Fruit fly (Drosophila melanogaster) whole organism, wandering third instar larva: ENCODE data around the gene Prim2.

Source experiments
- Abd-B ChIP-seq: fragments of >200 bp; optimal IDR thresholded peaks from 2 replicates; lab custom pipeline; 2017; ENCODE audit warnings: missing biosample characterization, missing genetic modification characterization
- CG32264 ChIP-seq: fragments of 200-800 bp; sonication (Bioruptor generic); optimal IDR thresholded peaks from 2 replicates; lab custom pipeline; 2016; ENCODE audit warnings: missing biosample characterization, missing genetic modification characterization
- CG9705 ChIP-seq: fragments of 200-800 bp; sonication (Bioruptor generic); optimal IDR thresholded peaks from 2 replicates; lab custom pipeline; 2018; ENCODE audit warnings: missing biosample characterization, mild to moderate bottlenecking, missing genetic modification characterization
- CrebA ChIP-seq: fragments of 200-800 bp; sonication (Bioruptor generic); optimal IDR thresholded peaks from 2 replicates; lab custom pipeline; 2016; ENCODE audit warnings: missing biosample characterization, mild to moderate bottlenecking, missing genetic modification characterization, borderline replicate concordance
- Dfd ChIP-seq: fragments of >200 bp; optimal IDR thresholded peaks from 2 replicates; lab custom pipeline; 2017; ENCODE audit warnings: missing biosample characterization, missing genetic modification characterization
- Dif ChIP-seq: fragments of 200-275, 200-300 bp; sonication (Bioruptor generic); optimal IDR thresholded peaks from 2 replicates; lab custom pipeline; 2018; ENCODE audit warnings: missing biosample characterization, missing genetic modification characterization; ENCODE audit not compliant: partially characterized antibody
- HLH106 ChIP-seq: fragments of 200-800 bp; optimal IDR thresholded peaks from 3 replicates; lab custom pipeline; 2019; ENCODE audit warnings: missing biosample characterization, mild to moderate bottlenecking, missing genetic modification characterization, moderate library complexity
- Hnf4 ChIP-seq: fragments of 200-800 bp; sonication (Bioruptor generic); optimal IDR thresholded peaks from 2 replicates; lab custom pipeline; 2016; ENCODE audit warnings: missing biosample characterization, mild to moderate bottlenecking, missing genetic modification characterization
- Hr78 ChIP-seq: fragments of >200 bp; optimal IDR thresholded peaks from 2 replicates; lab custom pipeline; 2017; ENCODE audit warnings: missing biosample characterization, missing genetic modification characterization
- Hr83 ChIP-seq: fragments of 200-300 bp; sonication (Bioruptor generic); optimal IDR thresholded peaks from 2 replicates; lab custom pipeline; 2016; ENCODE audit warnings: missing biosample characterization, mild to moderate bottlenecking, missing genetic modification characterization, moderate library complexity; ENCODE audit not compliant: poor library complexity, severe bottlenecking
- Jra ChIP-seq: sonication (Bioruptor generic); optimal IDR thresholded peaks from 2 replicates; lab custom pipeline; 2016; ENCODE audit warnings: missing biosample characterization, missing genetic modification characterization
- Mio ChIP-seq: sonication (Bioruptor generic); optimal IDR thresholded peaks from 2 replicates; lab custom pipeline; 2016; ENCODE audit warnings: missing biosample characterization, missing genetic modification characterization
- Myc ChIP-seq: fragments of >200 bp; optimal IDR thresholded peaks from 2 replicates; lab custom pipeline; 2017
- N ChIP-seq: fragments of >200 bp; optimal IDR thresholded peaks from 2 replicates; lab custom pipeline; 2018; ENCODE audit warnings: missing biosample characterization, missing external identifiers, missing genetic modification characterization
- OdsH ChIP-seq: fragments of 200-800 bp; sonication (Bioruptor generic); optimal IDR thresholded peaks from 2 replicates; lab custom pipeline; 2016; ENCODE audit warnings: missing biosample characterization, mild to moderate bottlenecking, missing genetic modification characterization
- Rel ChIP-seq, 2 experiments: fragments of 200-800 bp; sonication (Bioruptor generic) in 1 of 2; optimal IDR thresholded peaks; 2 replicates in 1 of 2; 3 replicates in 1 of 2; lab custom pipeline; 2016 to 2019; ENCODE audit warnings: mild to moderate bottlenecking in 2 of 2, missing biosample characterization in 2 of 2, missing genetic modification characterization in 2 of 2, moderate library complexity in 1 of 2
- Sp1 ChIP-seq: fragments of 200-800 bp; sonication (Bioruptor generic); optimal IDR thresholded peaks from 3 replicates; lab custom pipeline; 2019; ENCODE audit warnings: missing biosample characterization, mild to moderate bottlenecking, missing genetic modification characterization, moderate library complexity
- Vsx2 ChIP-seq: fragments of 200-300, 225-300 bp; sonication (Bioruptor generic); optimal IDR thresholded peaks from 2 replicates; lab custom pipeline; 2018; ENCODE audit warnings: missing biosample characterization, missing genetic modification characterization; ENCODE audit not compliant: partially characterized antibody
- br ChIP-seq: fragments of 200-800 bp; sonication (Bioruptor generic); optimal IDR thresholded peaks from 2 replicates; lab custom pipeline; 2016; ENCODE audit warnings: missing biosample characterization, missing genetic modification characterization
- brk ChIP-seq: fragments of 200-800 bp; sonication (Bioruptor generic); optimal IDR thresholded peaks from 2 replicates; lab custom pipeline; 2016; ENCODE audit warnings: missing biosample characterization, mild to moderate bottlenecking, missing genetic modification characterization
- dl ChIP-seq, 2 experiments: fragments of 175-275, 200-275 bp in 1 of 2; fragments of 200-275 bp in 1 of 2; sonication (Bioruptor generic); optimal IDR thresholded peaks; lab custom pipeline; 2018; ENCODE audit warnings: mild to moderate bottlenecking in 2 of 2, missing biosample characterization in 2 of 2, missing genetic modification characterization in 2 of 2, moderate library complexity in 2 of 2; ENCODE audit not compliant: partially characterized antibody in 2 of 2, insufficient read depth in 1 of 2
- dmrt93B ChIP-seq: fragments of 200-800 bp; sonication (Bioruptor generic); optimal IDR thresholded peaks from 2 replicates; lab custom pipeline; 2018; ENCODE audit warnings: missing biosample characterization, mild to moderate bottlenecking, missing genetic modification characterization
- dsf ChIP-seq: sonication (Bioruptor generic); optimal IDR thresholded peaks from 2 replicates; lab custom pipeline; 2016; ENCODE audit warnings: missing biosample characterization, missing genetic modification characterization, borderline replicate concordance
- ey ChIP-seq: fragments of 200-800 bp; sonication (Bioruptor generic); optimal IDR thresholded peaks from 2 replicates; lab custom pipeline; 2016; ENCODE audit warnings: missing biosample characterization, missing genetic modification characterization
- foxo ChIP-seq, 2 experiments: fragments of 200-800 bp; sonication (Bioruptor generic); optimal IDR thresholded peaks; 2 replicates in 1 of 2; 3 replicates in 1 of 2; lab custom pipeline; 2016 to 2017; ENCODE audit warnings: missing biosample characterization in 2 of 2, missing genetic modification characterization in 2 of 2
- fru ChIP-seq: fragments of 200-800 bp; sonication (Bioruptor generic); optimal IDR thresholded peaks from 3 replicates; lab custom pipeline; 2016; ENCODE audit warnings: missing biosample characterization, mild to moderate bottlenecking, missing genetic modification characterization
- h ChIP-seq: fragments of 200-800 bp; sonication (Bioruptor generic); optimal IDR thresholded peaks from 3 replicates; lab custom pipeline; 2016; ENCODE audit warnings: missing biosample characterization, mild to moderate bottlenecking, missing genetic modification characterization
- jim ChIP-seq: fragments of 175-275, 200-325 bp; sonication (Bioruptor generic); optimal IDR thresholded peaks from 2 replicates; lab custom pipeline; 2016; ENCODE audit warnings: missing biosample characterization, mild to moderate bottlenecking, missing genetic modification characterization
- lola ChIP-seq: fragments of >200 bp; optimal IDR thresholded peaks from 2 replicates; lab custom pipeline; 2017; ENCODE audit warnings: missing biosample characterization, missing genetic modification characterization
- pan ChIP-seq: fragments of >200 bp; optimal IDR thresholded peaks from 2 replicates; lab custom pipeline; 2017
- psq ChIP-seq: fragments of 200-800 bp; sonication (Bioruptor generic); optimal IDR thresholded peaks from 3 replicates; lab custom pipeline; 2017; ENCODE audit warnings: missing biosample characterization, mild to moderate bottlenecking, missing genetic modification characterization, moderate library complexity
- rgr ChIP-seq: fragments of 200-800 bp; sonication (Bioruptor generic); optimal IDR thresholded peaks from 3 replicates; lab custom pipeline; 2016; ENCODE audit warnings: missing biosample characterization, mild to moderate bottlenecking, missing genetic modification characterization
- sv ChIP-seq: fragments of 200-800 bp; sonication (Bioruptor generic); optimal IDR thresholded peaks from 3 replicates; lab custom pipeline; 2016; ENCODE audit warnings: missing biosample characterization, missing genetic modification characterization
- tai ChIP-seq: sonication (Bioruptor generic); optimal IDR thresholded peaks from 2 replicates; lab custom pipeline; 2016; ENCODE audit warnings: missing biosample characterization, missing genetic modification characterization
- woc ChIP-seq: sonication (Bioruptor generic); optimal IDR thresholded peaks from 2 replicates; lab custom pipeline; 2016; ENCODE audit warnings: missing biosample characterization, mild to moderate bottlenecking, missing genetic modification characterization

The Prim2 gene

dm6 chr3L:20398243-20399222 lies 37.1 kb upstream of the Prim2 start (continued):
- TF ChIP-seq br (GFP tag; lab: Kevin White, UChicago) (peak; percentile 69), Jra (peak; percentile 17), lola (GFP tag; lab: Kevin White, UChicago) (no peak), fru (GFP tag; lab: Kevin White, UChicago) (peak; percentile 69)

- TF ChIP-seq Dfd (GFP tag; lab: Kevin White, UChicago) (no peak), Sp1 (no peak), CrebA (GFP tag; lab: Kevin White, UChicago) (no peak), jim (no peak), HLH106 (tag; lab: Kevin White, UChicago) (no peak), tai (GFP tag; lab: Kevin White, UChicago) (no peak), N (no peak), dmrt93B (GFP tag; lab: Kevin White, UChicago) (no peak), OdsH (GFP tag; lab: Kevin White, UChicago) (no peak), h (no peak)
Observed at dm6 chr3L:20397770-20398169, 36.4 kb upstream of the Prim2 start.

dm6 chr3L:20396047-20396446 lies 34.7 kb upstream of the Prim2 start:
- TF ChIP-seq Hnf4 (GFP tag; lab: Kevin White, UChicago) (no peak), Jra (no peak), HLH106 (tag; lab: Kevin White, UChicago) (no peak), tai (GFP tag; lab: Kevin White, UChicago) (no peak), Vsx2 (no peak), Myc (lab: Kevin White, UChicago) (no peak), foxo (GFP tag; optimal IDR thresholded peaks at IDR 0.05; lab: Kevin White, UChicago) (no peak), Hr78 (GFP tag; lab: Kevin White, UChicago) (no peak), Dif (no peak), fru (GFP tag; lab: Kevin White, UChicago) (no peak), ey (GFP tag; lab: Kevin White, UChicago) (no peak), Abd-B (GFP tag; lab: Kevin White, UChicago) (no peak), sv (GFP tag; lab: Kevin White, UChicago) (no peak), h (no peak), CG32264 (GFP tag; lab: Kevin White, UChicago) (no peak), rgr (GFP tag; lab: Kevin White, UChicago) (no peak)

- no peak for TF ChIP-seq lola (GFP tag; lab: Kevin White, UChicago)
- peak; percentile 3 for TF ChIP-seq Hr83 (GFP tag; lab: Kevin White, UChicago)
- peak; percentile 58 for TF ChIP-seq OdsH (GFP tag; lab: Kevin White, UChicago)
- TF ChIP-seq dsf (GFP tag; lab: Kevin White, UChicago) = no peak
- TF ChIP-seq Mio (GFP tag; lab: Kevin White, UChicago) = no peak
- peak in 1 of 2 experiments; percentile 71 for TF ChIP-seq foxo (GFP tag; optimal IDR thresholded peaks at IDR 0.05; lab: Kevin White, UChicago)
- TF ChIP-seq fru (GFP tag; lab: Kevin White, UChicago) = peak; percentile 68
- TF ChIP-seq psq = peak; percentile 59
- TF ChIP-seq pan = no peak
- TF ChIP-seq ey (GFP tag; lab: Kevin White, UChicago) = peak; percentile 54
- no peak for TF ChIP-seq CrebA (GFP tag; lab: Kevin White, UChicago)
- peak; percentile 46 for TF ChIP-seq Sp1
- no peak for TF ChIP-seq Rel (GFP tag; optimal IDR thresholded peaks at IDR 0.05; lab: Kevin White, UChicago)
- TF ChIP-seq Rel (tag; optimal IDR thresholded peaks at IDR 0.05; lab: Kevin White, UChicago) = peak; percentile 91
- TF ChIP-seq tai (GFP tag; lab: Kevin White, UChicago) = no peak
- no peak for TF ChIP-seq jim
- peak; percentile 29 for TF ChIP-seq brk
- TF ChIP-seq sv (GFP tag; lab: Kevin White, UChicago) = peak; percentile 8
- peak; percentile 25 for TF ChIP-seq HLH106 (tag; lab: Kevin White, UChicago)
- no peak for TF ChIP-seq dl (GFP tag; optimal IDR thresholded peaks at IDR 0.05; lab: Kevin White, UChicago; ENCODE audit: insufficient read depth in 1 of 2, partially characterized antibody in 2 of 2)
- TF ChIP-seq Vsx2 = no peak
- TF ChIP-seq CG9705 (GFP tag; lab: Kevin White, UChicago) = no peak
- TF ChIP-seq CG32264 (GFP tag; lab: Kevin White, UChicago) = peak; percentile 33
- TF ChIP-seq Hnf4 (GFP tag; lab: Kevin White, UChicago) = peak; percentile 30
- TF ChIP-seq h = peak; percentile 68
- TF ChIP-seq rgr (GFP tag; lab: Kevin White, UChicago) = peak; percentile 62
- no peak for TF ChIP-seq Dif
- TF ChIP-seq br (GFP tag; lab: Kevin White, UChicago) = peak; percentile 53
- TF ChIP-seq woc = peak; percentile 50
- no peak for TF ChIP-seq Dfd (GFP tag; lab: Kevin White, UChicago)
Observed at dm6 chr3L:20395257-20395909, 34.0 kb upstream of the Prim2 start.
